Worm (Caenorhabditis elegans) whole organism, early embryonic: Measurements from ENCODE around the gene crn-2.

Experiments used
- B0310.2 ChIP-seq: sonication (generic microtip); optimal IDR thresholded peaks from 2 replicates; lab custom pipeline; 2016; ENCODE audit warnings: mild to moderate bottlenecking, missing genetic modification characterization, missing compliant biosample characterization
- F13C5.2 ChIP-seq: sonication (generic microtip); optimal IDR thresholded peaks from 2 replicates; lab custom pipeline; 2017; ENCODE audit warnings: mild to moderate bottlenecking, missing genetic modification characterization, inconsistent platforms, missing compliant biosample characterization
- aly-1 ChIP-seq: sonication (generic microtip); optimal IDR thresholded peaks from 2 replicates; lab custom pipeline; 2016; ENCODE audit warnings: missing genetic modification characterization, missing compliant biosample characterization
- ama-1 ChIP-seq: fragments of 150-350 bp; optimal IDR thresholded peaks from 2 replicates; lab custom pipeline; 2014
- ceh-13 ChIP-seq: fragments of 200-800 bp; sonication (Bioruptor generic); optimal IDR thresholded peaks from 2 replicates; lab custom pipeline; 2018; ENCODE audit warnings: mild to moderate bottlenecking, missing genetic modification characterization, missing compliant biosample characterization
- ceh-36 ChIP-seq: sonication (generic microtip); optimal IDR thresholded peaks from 2 replicates; lab custom pipeline; 2016; ENCODE audit warnings: missing genetic modification characterization, inconsistent platforms, missing compliant biosample characterization
- ets-7 ChIP-seq: sonication (generic microtip); optimal IDR thresholded peaks from 2 replicates; lab custom pipeline; 2016; ENCODE audit warnings: missing genotype, missing genetic modification characterization, missing compliant biosample characterization
- flt-1 ChIP-seq: fragments of 200-800 bp; sonication (Bioruptor generic); IDR thresholded peaks from 2 replicates; pipeline ENCODE4 v1.3.6; 2022; ENCODE audit warnings: missing genetic modification characterization, missing compliant biosample characterization
- hmbx-1 ChIP-seq: sonication (generic microtip); optimal IDR thresholded peaks from 2 replicates; lab custom pipeline; 2016; ENCODE audit warnings: mild to moderate bottlenecking, missing genetic modification characterization, missing compliant biosample characterization
- hmg-4 ChIP-seq: fragments of 200-800 bp; sonication (Bioruptor generic); optimal IDR thresholded peaks from 2 replicates; lab custom pipeline; 2018; ENCODE audit warnings: mild to moderate bottlenecking, missing genetic modification characterization, missing compliant biosample characterization
- hnd-1 ChIP-seq: sonication (generic microtip); optimal IDR thresholded peaks from 2 replicates; lab custom pipeline; 2016; ENCODE audit warnings: missing genetic modification characterization, missing compliant biosample characterization
- pes-1 ChIP-seq: fragments of 200-800 bp; sonication (Bioruptor generic); IDR thresholded peaks from 2 replicates; pipeline ENCODE4 v1.3.6; 2022; ENCODE audit warnings: missing genetic modification reagents, missing genetic modification characterization, missing compliant biosample characterization
- scrt-1 ChIP-seq: fragments of 200-800 bp; sonication (Bioruptor generic); IDR thresholded peaks from 2 replicates; pipeline ENCODE4 v1.3.6; 2022; ENCODE audit warnings: missing genetic modification characterization, missing compliant biosample characterization
- sea-1 ChIP-seq: fragments of 200-800 bp; sonication (Bioruptor generic); conservative IDR thresholded peaks from 2 replicates; pipeline ENCODE4 v1.3.6; 2022; ENCODE audit warnings: missing genetic modification characterization, missing compliant biosample characterization
- tbx-11 ChIP-seq: fragments of 200-800 bp; sonication (Bioruptor generic); IDR thresholded peaks from 2 replicates; pipeline ENCODE4 v1.3.6; 2022; ENCODE audit warnings: missing genetic modification characterization, missing compliant biosample characterization
- tbx-37 ChIP-seq: fragments of 200-800 bp; sonication (Bioruptor generic); conservative IDR thresholded peaks from 2 replicates; pipeline ENCODE4 v1.3.6; 2022; ENCODE audit warnings: missing genetic modification reagents, missing genetic modification characterization, missing compliant biosample characterization
- tra-4 ChIP-seq: sonication (generic microtip); optimal IDR thresholded peaks from 2 replicates; lab custom pipeline; 2017; ENCODE audit warnings: missing genetic modification characterization, missing compliant biosample characterization

Gene crn-2

DNA sequence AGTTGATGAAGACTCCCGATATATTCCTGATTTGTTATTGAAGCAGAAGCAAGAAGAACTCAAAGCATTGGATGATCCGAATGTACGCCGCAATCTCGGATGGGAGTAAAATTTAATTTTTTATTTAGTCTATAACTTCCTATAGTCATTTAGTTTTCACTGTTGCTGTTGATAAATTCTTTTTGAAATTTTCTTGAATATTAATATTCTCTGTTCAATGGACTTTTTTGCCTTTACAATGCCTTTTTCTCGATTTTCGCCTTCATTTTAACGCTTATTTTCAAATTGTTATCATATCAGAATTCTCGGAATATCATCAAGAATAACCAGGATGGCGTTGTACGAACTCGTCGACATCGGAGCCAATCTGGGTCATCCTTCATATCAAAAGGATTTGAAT, at the start of gene crn-2:
Gene crn-2 (plus strand): TSS at position 301 of the 400 bp plus-strand sequence.
- TF ChIP-seq tbx-11 (GFP tag; lab: Robert Waterston, UW) (no peak), ets-7 (tag; lab: Kevin White, UChicago) (no peak), tbx-37 (no peak)

DNA sequence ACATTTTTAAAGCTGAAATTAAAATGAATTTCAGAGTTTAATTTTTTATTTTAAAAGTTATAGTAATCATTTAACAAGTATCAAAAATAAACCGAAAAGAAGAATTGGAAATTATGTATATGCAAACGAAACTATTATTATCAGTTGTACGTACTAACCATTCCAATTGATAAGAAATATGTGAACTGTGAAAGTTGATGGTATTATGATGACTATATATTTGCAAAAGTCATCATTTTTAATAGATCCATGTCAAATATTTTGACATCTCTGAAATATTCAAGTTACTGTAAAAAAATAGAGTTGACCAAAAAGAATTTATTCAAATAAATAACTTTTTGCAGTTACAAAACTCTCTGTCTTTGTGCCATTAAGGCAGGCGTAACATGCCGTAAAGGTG, 46.4 kb upstream of the crn-2 start, which contains the start of gene ugt-48:
Gene ugt-48 (minus strand): TSS at position 12 of the 400 bp plus-strand sequence.
- TF ChIP-seq ets-7 (tag; lab: Kevin White, UChicago) (no peak), ama-1 (lab: Kevin White, UChicago) (no peak), aly-1 (tag; lab: Kevin White, UChicago) (no peak), flt-1 (no peak), tbx-11 (GFP tag; lab: Robert Waterston, UW) (no peak), tra-4 (tag; lab: Kevin White, UChicago) (no peak), hnd-1 (no peak), tbx-37 (no peak), hmg-4 (GFP tag; lab: Kevin White, UChicago) (no peak), scrt-1 (GFP tag; lab: Robert Waterston, UW) (no peak), B0310.2 (no peak), hmbx-1 (tag; lab: Kevin White, UChicago) (no peak), pes-1 (GFP tag; lab: Robert Waterston, UW) (no peak), ceh-13 (GFP tag; lab: Kevin White, UChicago) (no peak), sea-1 (GFP tag; lab: Robert Waterston, UW) (no peak), F13C5.2 (tag; lab: Kevin White, UChicago) (no peak), ceh-36 (no peak)

DNA sequence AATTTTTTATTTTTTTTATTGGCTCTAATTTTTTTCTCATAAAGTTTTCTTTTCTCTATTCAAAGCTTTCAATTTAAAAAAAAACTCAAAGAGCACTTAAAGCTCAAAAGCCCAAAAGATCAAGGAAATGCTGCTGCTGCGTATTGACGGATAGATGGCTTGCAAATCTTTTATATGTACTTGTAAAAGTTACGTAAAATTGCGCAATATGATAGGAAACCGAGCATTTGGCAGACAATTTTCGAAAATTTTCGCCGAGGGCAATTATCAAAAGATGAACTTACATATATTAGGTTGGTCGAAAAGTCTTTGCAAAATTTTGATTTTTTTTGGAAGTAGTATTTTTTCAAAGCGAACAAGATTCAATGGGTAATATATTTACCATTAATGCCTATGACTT, 45.9 kb upstream of the crn-2 start:
- TF ChIP-seq flt-1 (no peak), scrt-1 (GFP tag; lab: Robert Waterston, UW) (no peak), hnd-1 (no peak), hmg-4 (GFP tag; lab: Kevin White, UChicago) (no peak), F13C5.2 (tag; lab: Kevin White, UChicago) (no peak), tra-4 (tag; lab: Kevin White, UChicago) (no peak), aly-1 (tag; lab: Kevin White, UChicago) (no peak), tbx-37 (no peak), B0310.2 (no peak), pes-1 (GFP tag; lab: Robert Waterston, UW) (no peak), ets-7 (tag; lab: Kevin White, UChicago) (no peak), ceh-13 (GFP tag; lab: Kevin White, UChicago) (no peak), tbx-11 (GFP tag; lab: Robert Waterston, UW) (no peak), hmbx-1 (tag; lab: Kevin White, UChicago) (no peak), sea-1 (GFP tag; lab: Robert Waterston, UW) (no peak), ceh-36 (no peak), ama-1 (lab: Kevin White, UChicago) (no peak)

- TF ChIP-seq pes-1 (GFP tag; lab: Robert Waterston, UW): no peak
- no peak for TF ChIP-seq tbx-11 (GFP tag; lab: Robert Waterston, UW)
- TF ChIP-seq tbx-37: no peak
These were observed 35.8 kb upstream of the crn-2 start, which contains the start of gene glb-5 for ce11 chrV:5558590-5558989. Gene glb-5, plus strand, starts transcription at chrV:5558890.

ce11 chrV:5559882-5560281, 34.5 kb upstream of the crn-2 start:
- no peak for TF ChIP-seq tra-4 (tag; lab: Kevin White, UChicago)
- TF ChIP-seq flt-1: no peak
- TF ChIP-seq ceh-36: no peak

ce11 chrV:5567119-5567518, 27.3 kb upstream of the crn-2 start, which contains the start of gene C18C4.7:
Gene C18C4.7, minus strand, starts transcription at chrV:5567219.
- TF ChIP-seq ceh-36: no peak
- no peak for TF ChIP-seq flt-1
- no peak for TF ChIP-seq scrt-1 (GFP tag; lab: Robert Waterston, UW)
- TF ChIP-seq hmbx-1 (tag; lab: Kevin White, UChicago): no peak
- no peak for TF ChIP-seq F13C5.2 (tag; lab: Kevin White, UChicago)
- TF ChIP-seq B0310.2: no peak
- TF ChIP-seq aly-1 (tag; lab: Kevin White, UChicago): no peak
- no peak for TF ChIP-seq hmg-4 (GFP tag; lab: Kevin White, UChicago)
- no peak for TF ChIP-seq tra-4 (tag; lab: Kevin White, UChicago)
- no peak for TF ChIP-seq tbx-37
- no peak for TF ChIP-seq sea-1 (GFP tag; lab: Robert Waterston, UW)
- no peak for TF ChIP-seq pes-1 (GFP tag; lab: Robert Waterston, UW)
- no peak for TF ChIP-seq hnd-1
- TF ChIP-seq ets-7 (tag; lab: Kevin White, UChicago): no peak
- TF ChIP-seq ceh-13 (GFP tag; lab: Kevin White, UChicago): no peak
- TF ChIP-seq tbx-11 (GFP tag; lab: Robert Waterston, UW): no peak
- TF ChIP-seq ama-1 (lab: Kevin White, UChicago): no peak

ce11 chrV:5570433-5570832, 24.0 kb upstream of the crn-2 start, which contains the start of gene glb-6:
Gene glb-6, minus strand, starts transcription at chrV:5570533.
- TF ChIP-seq hmbx-1 (tag; lab: Kevin White, UChicago) (no peak), flt-1 (no peak), sea-1 (GFP tag; lab: Robert Waterston, UW) (no peak), hmg-4 (GFP tag; lab: Kevin White, UChicago) (no peak), hnd-1 (no peak), F13C5.2 (tag; lab: Kevin White, UChicago) (no peak), tbx-11 (GFP tag; lab: Robert Waterston, UW) (no peak), tra-4 (tag; lab: Kevin White, UChicago) (no peak), ceh-36 (no peak), ama-1 (lab: Kevin White, UChicago) (no peak)

DNA sequence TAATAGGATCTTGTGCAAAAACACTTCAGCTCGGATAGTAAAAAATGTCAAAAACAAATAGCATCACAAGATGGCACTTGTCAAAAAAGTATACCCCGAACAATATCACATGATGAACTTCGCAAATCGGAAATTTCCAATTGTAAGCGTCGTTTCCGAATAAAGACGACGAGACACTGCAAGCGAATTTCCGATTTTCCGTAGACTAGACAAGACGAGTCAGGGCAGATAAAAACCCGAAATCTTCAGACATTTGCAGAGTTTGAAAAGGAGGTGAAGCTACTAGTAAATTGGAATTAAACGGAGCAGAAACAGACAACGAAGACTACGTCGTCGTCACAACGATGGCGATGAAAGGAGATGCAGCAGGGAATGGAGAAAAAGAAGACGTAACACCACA, 22.7 kb upstream of the crn-2 start:
- no peak for TF ChIP-seq hmg-4 (GFP tag; lab: Kevin White, UChicago)
- no peak for TF ChIP-seq B0310.2
- TF ChIP-seq tbx-37: no peak
- no peak for TF ChIP-seq pes-1 (GFP tag; lab: Robert Waterston, UW)
- no peak for TF ChIP-seq tra-4 (tag; lab: Kevin White, UChicago)
- no peak for TF ChIP-seq ceh-13 (GFP tag; lab: Kevin White, UChicago)
- no peak for TF ChIP-seq scrt-1 (GFP tag; lab: Robert Waterston, UW)
- no peak for TF ChIP-seq ama-1 (lab: Kevin White, UChicago)
- TF ChIP-seq tbx-11 (GFP tag; lab: Robert Waterston, UW): no peak
- no peak for TF ChIP-seq hnd-1
